Fruit fly (Drosophila melanogaster): ENCODE results near the gene CG10405.
A peak's percentile ranks its signal among the peaks of the same experiment; 100 is the strongest.

The CG10405 gene

DNA sequence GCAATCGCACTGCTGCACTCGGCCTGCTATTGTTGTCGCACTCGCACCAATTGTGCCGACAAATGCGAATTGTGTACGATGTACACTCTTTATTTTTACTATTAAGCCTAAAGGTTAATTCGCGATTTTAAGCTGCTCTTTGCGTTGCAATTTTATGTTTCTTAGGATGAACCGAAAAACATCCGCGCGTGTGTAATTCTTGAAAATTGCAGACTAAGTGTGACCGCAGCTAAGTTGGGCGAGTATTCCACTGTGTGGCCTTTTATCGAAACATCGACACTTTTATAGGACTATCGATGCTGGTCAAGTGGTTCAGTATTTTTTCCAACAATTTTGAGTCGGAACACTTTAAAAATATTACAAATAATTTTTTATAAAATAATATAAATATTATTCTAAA, 695 bp upstream of the CG10405 start, which contains the start of gene Pak3 (continued):
- TF ChIP-seq nmo (GFP tag; optimal IDR thresholded peaks at IDR 0.05) (peak; percentile 49), CG13287 (GFP tag; IDR thresholded peaks at IDR 0.05; ENCODE audit: partially characterized antibody) (peak; percentile 79), Rfx (GFP tag; IDR thresholded peaks at IDR 0.05) (peak; percentile 6; the same call in 1 of the 2 replicates), chif (GFP tag; optimal IDR thresholded peaks at IDR 0.05) (no peak), CG42726 (GFP tag; IDR thresholded peaks at IDR 0.05; ENCODE audit: partially characterized antibody) (peak; percentile 73), Doc3 (GFP tag; IDR thresholded peaks at IDR 0.05; ENCODE audit: partially characterized antibody) (peak; percentile 47; the same call in 1 of the 3 replicates), Nf-YB (GFP tag; optimal IDR thresholded peaks at IDR 0.05) (peak; percentile 28), sens (GFP tag) (peak; percentile 81), HmgZ (tag; optimal IDR thresholded peaks at IDR 0.05) (peak; percentile 42), salm (tag; optimal IDR thresholded peaks at IDR 0.05) (peak; percentile 10), croc (GFP tag; conservative IDR thresholded peaks at IDR 0.05) (no peak), NfI (GFP tag; optimal IDR thresholded peaks at IDR 0.05) (peak; percentile 3), hb (GFP tag; IDR thresholded peaks at IDR 0.05; ENCODE audit: partially characterized antibody) (peak; percentile 17; the same call in 2 of the 3 replicates), mld (GFP tag; IDR thresholded peaks at IDR 0.05; ENCODE audit: partially characterized antibody) (peak; percentile 45; the same call in 1 of the 3 replicates), PHDP (tag; optimal IDR thresholded peaks at IDR 0.05) (no peak), CG9797 (GFP tag; optimal IDR thresholded peaks at IDR 0.05) (peak; percentile 86), CG17829 (tag; optimal IDR thresholded peaks at IDR 0.05) (peak; percentile 53), CG18262 (tag; optimal IDR thresholded peaks at IDR 0.05) (no peak), Trl (optimal IDR thresholded peaks at IDR 0.05) (no peak), Trl (GFP tag; optimal IDR thresholded peaks at IDR 0.05) (no peak), fru (optimal IDR thresholded peaks at IDR 0.05) (no peak), CG13775 (GFP tag; optimal IDR thresholded peaks at IDR 0.05) (peak; percentile 46), CG1233 (GFP tag; optimal IDR thresholded peaks at IDR 0.05) (no peak), pfk (GFP tag; optimal IDR thresholded peaks at IDR 0.05) (no peak), CG16779 (GFP tag; IDR thresholded peaks at IDR 0.05) (no peak), CG4617 (GFP tag; optimal IDR thresholded peaks at IDR 0.05; ENCODE audit: borderline replicate concordance) (peak; percentile 84), D19B (GFP tag; optimal IDR thresholded peaks at IDR 0.05) (no peak), CG43689 (GFP tag; IDR thresholded peaks at IDR 0.05) (no peak), CG2712 (tag; optimal IDR thresholded peaks at IDR 0.05) (peak; percentile 43), CG8924 (tag; optimal IDR thresholded peaks at IDR 0.05) (peak; percentile 24), CG10267 (tag; optimal IDR thresholded peaks at IDR 0.05) (peak; percentile 56), amos (GFP tag; IDR thresholded peaks at IDR 0.05; ENCODE audit: partially characterized antibody) (peak; percentile 86), CG2116 (GFP tag; optimal IDR thresholded peaks at IDR 0.05) (peak; percentile 60), CrebB (tag; optimal IDR thresholded peaks at IDR 0.05) (no peak), CG30020 (tag; optimal IDR thresholded peaks at IDR 0.05) (peak; percentile 37), CTCF (GFP tag; optimal IDR thresholded peaks at IDR 0.05) (peak; percentile 14), CG12942 (GFP tag; optimal IDR thresholded peaks at IDR 0.05) (no peak), toy (GFP tag; IDR thresholded peaks at IDR 0.05) (no peak), CG3847 (GFP tag; IDR thresholded peaks at IDR 0.05) (peak; percentile 39; the same call in 1 of the 2 replicates), CG5953 (GFP tag; IDR thresholded peaks at IDR 0.05) (0 out of 2 replicates have a peak, but pooled peaks have one; percentile 26), br (optimal IDR thresholded peaks at IDR 0.05) (no peak), kni (GFP tag; optimal IDR thresholded peaks at IDR 0.05) (no peak), CG14710 (tag; optimal IDR thresholded peaks at IDR 0.05) (peak; percentile 90), Opbp (GFP tag; IDR thresholded peaks at IDR 0.05; ENCODE audit: partially characterized antibody) (peak; percentile 75), row (GFP tag; IDR thresholded peaks at IDR 0.05) (peak; percentile 51; the same call in 1 of the 3 replicates), trem (tag; optimal IDR thresholded peaks at IDR 0.05) (peak; percentile 80), Awh (GFP tag; IDR thresholded peaks at IDR 0.05) (0 out of 2 replicates have a peak, but pooled peaks have one; percentile 10), Bgb (GFP tag; IDR thresholded peaks at IDR 0.05; ENCODE audit: partially characterized antibody) (peak; percentile 84), CG16813 (GFP tag; IDR thresholded peaks at IDR 0.05; ENCODE audit: partially characterized antibody) (peak; percentile 63), Sin3A (optimal IDR thresholded peaks at IDR 0.05) (peak; percentile 10), Hr78 (GFP tag; optimal IDR thresholded peaks at IDR 0.05) (no peak)
